Fruit fly (Drosophila melanogaster) whole organism, adult: ENCODE measurements around the gene Rtel1.

ENCODE experiments used
- CG12768 ChIP-seq: fragments of 200-800 bp; sonication (Bioruptor generic); optimal IDR thresholded peaks from 2 replicates; lab custom pipeline; 2017; ENCODE audit warnings: missing biosample characterization, missing genetic modification characterization, mild to moderate bottlenecking, moderate library complexity, missing genetic modification reagents
- CG14711 ChIP-seq: fragments of 200-800 bp; sonication (Bioruptor generic); optimal IDR thresholded peaks from 2 replicates; lab custom pipeline; 2018; ENCODE audit warnings: missing biosample characterization, mild to moderate bottlenecking, missing genetic modification characterization, moderate library complexity
- CG5204 ChIP-seq: fragments of 200-800 bp; sonication (Bioruptor generic); optimal IDR thresholded peaks from 2 replicates; lab custom pipeline; 2016; ENCODE audit warnings: missing biosample characterization, missing genetic modification characterization
- CG7045 ChIP-seq: fragments of 200-800 bp; sonication (Bioruptor generic); optimal IDR thresholded peaks from 2 replicates; lab custom pipeline; 2017; ENCODE audit warnings: missing biosample characterization, mild to moderate bottlenecking, missing genetic modification characterization
- CG7101 ChIP-seq: fragments of 200-800 bp; sonication (Bioruptor generic); optimal IDR thresholded peaks from 2 replicates; lab custom pipeline; 2018; ENCODE audit warnings: missing biosample characterization, mild to moderate bottlenecking, missing genetic modification characterization, moderate library complexity
- Clk ChIP-seq: fragments of 200-800 bp; sonication (Bioruptor generic); optimal IDR thresholded peaks from 2 replicates; lab custom pipeline; 2017; ENCODE audit warnings: missing biosample characterization, missing genetic modification characterization
- Mnt ChIP-seq: fragments of 200-800 bp; sonication (Bioruptor generic); optimal IDR thresholded peaks from 2 replicates; lab custom pipeline; 2016; ENCODE audit warnings: missing biosample characterization, mild to moderate bottlenecking, missing genetic modification characterization
- bab1 ChIP-seq: fragments of 200-800 bp; sonication (Bioruptor generic); optimal IDR thresholded peaks from 3 replicates; lab custom pipeline; 2019; ENCODE audit warnings: missing biosample characterization, mild to moderate bottlenecking, missing genetic modification characterization, moderate library complexity
- cic ChIP-seq: fragments of 200-800 bp; sonication (Bioruptor generic); optimal IDR thresholded peaks from 2 replicates; lab custom pipeline; 2017; ENCODE audit warnings: missing biosample characterization, mild to moderate bottlenecking, missing genetic modification characterization, moderate library complexity
- cnc ChIP-seq, 2 experiments: fragments of >200 bp; optimal IDR thresholded peaks; 2 replicates each; lab custom pipeline; 2017
- kay ChIP-seq: fragments of 200-800 bp; sonication (Bioruptor generic); peaks from one replicate; lab custom pipeline; 2016; ENCODE audit warnings: missing biosample characterization, missing genetic modification characterization, borderline replicate concordance
- ovo ChIP-seq: fragments of 200-800 bp; sonication (Bioruptor generic); optimal IDR thresholded peaks from 2 replicates; lab custom pipeline; 2016; ENCODE audit warnings: missing biosample characterization, missing genetic modification characterization
- pad ChIP-seq: fragments of 200-800 bp; sonication (Bioruptor generic); optimal IDR thresholded peaks from 3 replicates; lab custom pipeline; 2017; ENCODE audit warnings: missing biosample characterization, missing genetic modification characterization, mild to moderate bottlenecking, moderate library complexity, missing genetic modification reagents
- toe ChIP-seq: fragments of 200-800 bp; sonication (Bioruptor generic); optimal IDR thresholded peaks from 2 replicates; lab custom pipeline; 2016; ENCODE audit warnings: missing biosample characterization, missing genetic modification characterization

- no peak for TF ChIP-seq bab1
- TF ChIP-seq Clk (GFP tag; lab: Kevin White, UChicago), result no peak
- no peak for TF ChIP-seq ovo (GFP tag; lab: Kevin White, UChicago)
- no peak for TF ChIP-seq Mnt (GFP tag; lab: Kevin White, UChicago)
- TF ChIP-seq kay (GFP tag; lab: Kevin White, UChicago), result no peak
- no peak for TF ChIP-seq CG5204 (GFP tag; lab: Kevin White, UChicago)
- no peak for TF ChIP-seq CG12768
- TF ChIP-seq CG7045 (GFP tag; lab: Kevin White, UChicago), result no peak
- TF ChIP-seq cic (GFP tag; lab: Kevin White, UChicago), result no peak
- no peak for TF ChIP-seq pad (GFP tag; lab: Kevin White, UChicago)
- no peak for TF ChIP-seq toe (GFP tag; lab: Kevin White, UChicago)
- TF ChIP-seq CG14711, result no peak
- TF ChIP-seq cnc (optimal IDR thresholded peaks at IDR 0.05; lab: Kevin White, UChicago), result no peak
- TF ChIP-seq CG7101, result no peak
Measured at dm6 chrX:5723577-5723976, 24.0 kb upstream of the Rtel1 start.
